Fruit fly (Drosophila melanogaster) whole organism: Measurements from ENCODE around the gene CG5026.

ENCODE experiments used
- CG8478 ChIP-seq: fragments of >200 bp; optimal IDR thresholded peaks from 2 replicates; lab custom pipeline; 2018; ENCODE audit warnings: inconsistent platforms
- EcR ChIP-seq, 2 experiments: fragments of >200 bp; optimal IDR thresholded peaks; 2 replicates each; lab custom pipeline; 2017; ENCODE audit warnings: missing biosample characterization in 2 of 2, missing genetic modification characterization in 2 of 2, missing genetic modification reagents in 2 of 2
- usp ChIP-seq: fragments of >200 bp; optimal IDR thresholded peaks from 2 replicates; lab custom pipeline; 2017; ENCODE audit warnings: missing biosample characterization, missing genetic modification characterization, mixed read lengths

dm6 chr3L:8925679-8926078 is 42.6 kb upstream of the CG5026 start:
- TF ChIP-seq usp (GFP tag; lab: Kevin White, UChicago) = no peak
- no peak for TF ChIP-seq CG8478
- TF ChIP-seq EcR (GFP tag; optimal IDR thresholded peaks at IDR 0.05; lab: Kevin White, UChicago) = no peak
